Fruit fly (Drosophila melanogaster): ENCODE measurements around the gene CG32110.

CG32110 gene

dm6 chr3L:12808421-12808820 is at the start of gene CG32110:
Gene CG32110 (plus strand): TSS chr3L:12808721.
- no peak for TF ChIP-seq noc (tag; optimal IDR thresholded peaks at IDR 0.05)

- TF ChIP-seq noc (tag; optimal IDR thresholded peaks at IDR 0.05), result no peak
These were observed 35.5 kb upstream of the CG32110 start, which contains the start of gene Hip1 for dm6 chr3L:12772740-12773686. Gene Hip1 (minus strand): TSS chr3L:12773573.

- no peak for TF ChIP-seq noc (tag; optimal IDR thresholded peaks at IDR 0.05)
These were observed 29.9 kb upstream of the CG32110 start, which contains the start of gene CG32106 for dm6 chr3L:12778616-12779015. Gene CG32106 (minus strand): TSS chr3L:12778716.

dm6 chr3L:12780997-12781396 is 27.5 kb upstream of the CG32110 start, which contains the start of the genes CG10969 and CG17666:
Gene CG10969 (minus strand): TSS chr3L:12781097.
Gene CG17666 (plus strand): TSS chr3L:12781325.
- TF ChIP-seq noc (tag; optimal IDR thresholded peaks at IDR 0.05), result no peak

- no peak for TF ChIP-seq noc (tag; optimal IDR thresholded peaks at IDR 0.05)
These were observed 18.6 kb upstream of the CG32110 start, which contains the start of gene CG42709 for dm6 chr3L:12789875-12790373. Gene CG42709 (plus strand): TSS chr3L:12790192.

dm6 chr3L:12790783-12791678 is 17.5 kb upstream of the CG32110 start:
- TF ChIP-seq noc (tag; optimal IDR thresholded peaks at IDR 0.05), result no peak

dm6 chr3L:12791679-12792229 is 16.8 kb upstream of the CG32110 start:
- TF ChIP-seq noc (tag; optimal IDR thresholded peaks at IDR 0.05), result peak; percentile 25

- peak; percentile 84 for TF ChIP-seq noc (tag; optimal IDR thresholded peaks at IDR 0.05)
These were observed 15.5 kb upstream of the CG32110 start for dm6 chr3L:12792933-12793448.

dm6 chr3L:12794532-12794931 is 14.0 kb upstream of the CG32110 start:
- TF ChIP-seq noc (tag; optimal IDR thresholded peaks at IDR 0.05), result no peak

- TF ChIP-seq noc (tag; optimal IDR thresholded peaks at IDR 0.05), result no peak
These were observed 12.4 kb upstream of the CG32110 start for dm6 chr3L:12796077-12796641.

- TF ChIP-seq noc (tag; optimal IDR thresholded peaks at IDR 0.05), result no peak
These were observed 9.7 kb upstream of the CG32110 start for dm6 chr3L:12798795-12799311.

- TF ChIP-seq noc (tag; optimal IDR thresholded peaks at IDR 0.05), result no peak
These were observed 8.9 kb upstream of the CG32110 start for dm6 chr3L:12799431-12800147.

- no peak for TF ChIP-seq noc (tag; optimal IDR thresholded peaks at IDR 0.05)
These were observed 8.4 kb upstream of the CG32110 start for dm6 chr3L:12800167-12800566.

- TF ChIP-seq noc (tag; optimal IDR thresholded peaks at IDR 0.05), result no peak
These were observed 6.1 kb upstream of the CG32110 start for dm6 chr3L:12802443-12802865.

Data from whole organism, larva.